Fruit fly (Drosophila melanogaster) whole organism, embryonic: ENCODE measurements around the gene Spn28Db.

Experiments used
- ATbp ChIP-seq: fragments of 200-800 bp; sonication (Bioruptor generic); optimal IDR thresholded peaks from 2 replicates; lab custom pipeline; 2017; ENCODE audit warnings: missing biosample characterization, mild to moderate bottlenecking, missing genetic modification characterization, missing genetic modification reagents
- Ada2b ChIP-seq: fragments of 200-800 bp; sonication (Bioruptor generic); IDR thresholded peaks from 2 replicates; pipeline ENCODE4 v1.3.6; 2022; ENCODE audit warnings: missing biosample characterization, missing genetic modification characterization
- CG10274 ChIP-seq: fragments of 200-800 bp; sonication (Bioruptor generic); optimal IDR thresholded peaks from 3 replicates; lab custom pipeline; 2017; ENCODE audit warnings: missing biosample characterization, mild to moderate bottlenecking, missing genetic modification characterization
- CG10979 ChIP-seq: fragments of 200-800 bp; sonication (Bioruptor generic); optimal IDR thresholded peaks from 2 replicates; lab custom pipeline; 2018; ENCODE audit warnings: missing biosample characterization, mild to moderate bottlenecking, missing genetic modification characterization, moderate library complexity
- CG11695 ChIP-seq: fragments of 200-800 bp; sonication (Bioruptor generic); IDR thresholded peaks from 3 replicates; pipeline ENCODE4 v1.3.6; 2022; ENCODE audit warnings: missing biosample characterization, missing genetic modification characterization
- CG12104 ChIP-seq: fragments of 200-800 bp; sonication (Bioruptor generic); optimal IDR thresholded peaks from 3 replicates; lab custom pipeline; 2016; ENCODE audit warnings: missing biosample characterization, missing genetic modification characterization
- CG12744 ChIP-seq: fragments of 200-800 bp; sonication (Bioruptor generic); optimal IDR thresholded peaks from 2 replicates; lab custom pipeline; 2016; ENCODE audit warnings: missing biosample characterization, missing genetic modification characterization
- CG13287 ChIP-seq: fragments of 200-800 bp; sonication (Bioruptor generic); IDR thresholded peaks from 2 replicates; pipeline ENCODE4 v1.3.6; 2022; ENCODE audit warnings: missing biosample characterization, missing genetic modification characterization; ENCODE audit not compliant: partially characterized antibody
- CG13424 ChIP-seq: fragments of 200-800 bp; sonication (Bioruptor generic); optimal IDR thresholded peaks from 2 replicates; lab custom pipeline; 2019; ENCODE audit warnings: missing biosample characterization, mild to moderate bottlenecking, missing genetic modification characterization, moderate library complexity
- CG13624 ChIP-seq: fragments of 200-800 bp; sonication (Bioruptor generic); optimal IDR thresholded peaks from 2 replicates; lab custom pipeline; 2016; ENCODE audit warnings: missing biosample characterization, missing genetic modification characterization
- CG14860 ChIP-seq: fragments of 200-800 bp; sonication (Bioruptor generic); IDR thresholded peaks from 3 replicates; pipeline ENCODE4 v1.3.6; 2022; ENCODE audit warnings: missing biosample characterization, missing genetic modification characterization; ENCODE audit not compliant: partially characterized antibody
- CG17359 ChIP-seq: fragments of 200-800 bp; sonication (Bioruptor generic); optimal IDR thresholded peaks from 3 replicates; lab custom pipeline; 2018; ENCODE audit warnings: missing biosample characterization, mild to moderate bottlenecking, missing genetic modification characterization, moderate library complexity
- CG17612 ChIP-seq: fragments of 200-800 bp; sonication (Bioruptor generic); IDR thresholded peaks from 2 replicates; pipeline ENCODE4 v1.3.6; 2022; ENCODE audit warnings: missing biosample characterization, missing genetic modification characterization
- CG18599 ChIP-seq: fragments of 200-800 bp; sonication (Bioruptor generic); optimal IDR thresholded peaks from 3 replicates; lab custom pipeline; 2017; ENCODE audit warnings: missing biosample characterization, missing genetic modification characterization, mild to moderate bottlenecking, moderate library complexity, missing genetic modification reagents
- CG2202 ChIP-seq: fragments of 200-800 bp; sonication (Bioruptor generic); optimal IDR thresholded peaks from 2 replicates; lab custom pipeline; 2018; ENCODE audit warnings: missing biosample characterization, mild to moderate bottlenecking, missing genetic modification characterization
- CG30403 ChIP-seq: fragments of 200-800 bp; sonication (Bioruptor generic); optimal IDR thresholded peaks from 3 replicates; lab custom pipeline; 2016; ENCODE audit warnings: missing biosample characterization, missing genetic modification characterization
- CG3407 ChIP-seq: fragments of 200-800 bp; sonication (Bioruptor generic); optimal IDR thresholded peaks from 2 replicates; lab custom pipeline; 2018; ENCODE audit warnings: missing biosample characterization, mild to moderate bottlenecking, missing genetic modification characterization
- CG7839 ChIP-seq: fragments of 200-800 bp; sonication (Bioruptor generic); optimal IDR thresholded peaks from 3 replicates; lab custom pipeline; 2018; ENCODE audit warnings: missing biosample characterization, mild to moderate bottlenecking, missing genetic modification characterization, moderate library complexity
- CG9817 ChIP-seq: fragments of 200-800 bp; sonication (Bioruptor generic); optimal IDR thresholded peaks from 2 replicates; lab custom pipeline; 2018; ENCODE audit warnings: missing biosample characterization, mild to moderate bottlenecking, missing genetic modification characterization, moderate library complexity
- Dad ChIP-seq: fragments of 200-800 bp; sonication (Bioruptor generic); optimal IDR thresholded peaks from 3 replicates; lab custom pipeline; 2016; ENCODE audit warnings: missing biosample characterization, missing genetic modification characterization
- Doc2 ChIP-seq: fragments of 200-800 bp; sonication (Bioruptor generic); IDR thresholded peaks from 2 replicates; pipeline ENCODE4 v1.3.6; 2022; ENCODE audit warnings: missing biosample characterization, missing genetic modification characterization
- Gug ChIP-seq: fragments of 200-800 bp; sonication (Bioruptor generic); IDR thresholded peaks from 4 replicates; pipeline ENCODE4 v1.3.6; 2022; ENCODE audit warnings: missing biosample characterization, missing genetic modification characterization
- Hey ChIP-seq: fragments of 200-800 bp; sonication (Bioruptor generic); optimal IDR thresholded peaks from 3 replicates; lab custom pipeline; 2018; ENCODE audit warnings: missing biosample characterization, mild to moderate bottlenecking, missing genetic modification characterization
- Meics ChIP-seq: fragments of 200-800 bp; sonication (Bioruptor generic); optimal IDR thresholded peaks from 2 replicates; lab custom pipeline; 2017; ENCODE audit warnings: missing biosample characterization, mild to moderate bottlenecking, missing genetic modification characterization
- Side ChIP-seq: fragments of 200-800 bp; sonication (Bioruptor generic); optimal IDR thresholded peaks from 2 replicates; lab custom pipeline; 2016; ENCODE audit warnings: missing biosample characterization, missing genetic modification characterization
- Six4 ChIP-seq: fragments of 200-800 bp; sonication (Bioruptor generic); optimal IDR thresholded peaks from 2 replicates; lab custom pipeline; 2016; ENCODE audit warnings: missing biosample characterization, missing genetic modification characterization
- Spps ChIP-seq: fragments of 200-800 bp; sonication (Bioruptor generic); optimal IDR thresholded peaks from 2 replicates; lab custom pipeline; 2018; ENCODE audit warnings: missing biosample characterization, mild to moderate bottlenecking, missing genetic modification characterization
- Sry-β ChIP-seq: fragments of 200-800 bp; sonication (Bioruptor generic); optimal IDR thresholded peaks from 2 replicates; lab custom pipeline; 2018; ENCODE audit warnings: missing biosample characterization, mild to moderate bottlenecking, missing genetic modification characterization, moderate library complexity
- Tbp ChIP-seq: fragments of >200 bp; optimal IDR thresholded peaks from 2 replicates; lab custom pipeline; 2018; ENCODE audit warnings: missing biosample characterization, missing genetic modification characterization
- Trl ChIP-seq, 3 experiments: fragments of >200 bp in 2 of 3; fragments of 200-800 bp in 1 of 3; sonication (Bioruptor generic) in 1 of 3; optimal IDR thresholded peaks; 2 replicates in 1 of 3; 3 replicates in 2 of 3; lab custom pipeline; 2016 to 2017; ENCODE audit warnings: missing biosample characterization in 1 of 3, missing genetic modification characterization in 1 of 3
- YL-1 ChIP-seq: fragments of 200-800 bp; sonication (Bioruptor generic); optimal IDR thresholded peaks from 3 replicates; lab custom pipeline; 2017; ENCODE audit warnings: missing biosample characterization, mild to moderate bottlenecking, missing genetic modification characterization
- bigmax ChIP-seq: fragments of 200-800 bp; sonication (Bioruptor generic); optimal IDR thresholded peaks from 2 replicates; lab custom pipeline; 2018; ENCODE audit warnings: missing biosample characterization, mild to moderate bottlenecking, missing genetic modification characterization
- br ChIP-seq: fragments of >200 bp; optimal IDR thresholded peaks from 2 replicates; lab custom pipeline; 2017
- btn ChIP-seq: fragments of 200-800 bp; sonication (Bioruptor generic); optimal IDR thresholded peaks from 2 replicates; lab custom pipeline; 2016; ENCODE audit warnings: missing biosample characterization, missing genetic modification characterization
- chm ChIP-seq: fragments of 200-800 bp; sonication (Bioruptor generic); IDR thresholded peaks from 2 replicates; pipeline ENCODE4 v1.3.6; 2022; ENCODE audit warnings: missing biosample characterization, missing genetic modification characterization
- chn ChIP-seq: fragments of 200-800 bp; sonication (Bioruptor generic); optimal IDR thresholded peaks from 2 replicates; lab custom pipeline; 2016; ENCODE audit warnings: missing biosample characterization, missing genetic modification characterization
- en ChIP-seq: fragments of 200-800 bp; sonication (Bioruptor generic); optimal IDR thresholded peaks from 2 replicates; lab custom pipeline; 2016; ENCODE audit warnings: missing biosample characterization, missing genetic modification characterization
- gsb-n ChIP-seq: fragments of 200-800 bp; sonication (Bioruptor generic); optimal IDR thresholded peaks from 3 replicates; lab custom pipeline; 2018; ENCODE audit warnings: missing biosample characterization, mild to moderate bottlenecking, missing genetic modification characterization
- insv ChIP-seq, 2 experiments: fragments of 200-800 bp; sonication (Bioruptor generic); optimal IDR thresholded peaks; 3 replicates each; lab custom pipeline; 2016 to 2018; ENCODE audit warnings: missing biosample characterization in 2 of 2, missing genetic modification characterization in 2 of 2
- kay ChIP-seq: fragments of 200-800 bp; sonication (Bioruptor generic); optimal IDR thresholded peaks from 2 replicates; lab custom pipeline; 2016; ENCODE audit warnings: missing biosample characterization, missing genetic modification characterization
- onecut ChIP-seq: fragments of 200-800 bp; sonication (Bioruptor generic); IDR thresholded peaks from 2 replicates; pipeline ENCODE4 v1.3.6; 2022; ENCODE audit warnings: missing biosample characterization, missing genetic modification characterization
- p53 ChIP-seq: fragments of 200-800 bp; sonication (Bioruptor generic); optimal IDR thresholded peaks from 2 replicates; lab custom pipeline; 2016; ENCODE audit warnings: missing biosample characterization, missing genetic modification characterization
- prd ChIP-seq, 3 experiments: fragments of >200 bp in 2 of 3; fragments of 200-800 bp in 1 of 3; sonication (Bioruptor generic) in 1 of 3; optimal IDR thresholded peaks in 2 of 3; IDR thresholded peaks in 1 of 3; 2 replicates in 2 of 3; 3 replicates in 1 of 3; pipeline versions ENCODE4 v1.3.6 to Lab custom; 2017 to 2022; ENCODE audit warnings: missing biosample characterization in 1 of 3, missing genetic modification characterization in 1 of 3
- psq ChIP-seq: fragments of 200-800 bp; sonication (Bioruptor generic); optimal IDR thresholded peaks from 2 replicates; lab custom pipeline; 2017; ENCODE audit warnings: missing biosample characterization, missing genetic modification characterization
- pzg ChIP-seq: fragments of 200-800 bp; sonication (Bioruptor generic); optimal IDR thresholded peaks from 3 replicates; lab custom pipeline; 2018; ENCODE audit warnings: missing biosample characterization, mild to moderate bottlenecking, missing genetic modification characterization, moderate library complexity
- ranshi ChIP-seq: fragments of 200-800 bp; sonication (Bioruptor generic); IDR thresholded peaks from 2 replicates; pipeline ENCODE4 v1.3.6; 2022; ENCODE audit warnings: missing biosample characterization, missing genetic modification characterization
- sqz ChIP-seq: fragments of 200-800 bp; sonication (Bioruptor generic); optimal IDR thresholded peaks from 3 replicates; lab custom pipeline; 2018; ENCODE audit warnings: missing biosample characterization, mild to moderate bottlenecking, missing genetic modification characterization
- tin ChIP-seq: fragments of 200-800 bp; sonication (Bioruptor generic); optimal IDR thresholded peaks from 3 replicates; lab custom pipeline; 2016; ENCODE audit warnings: missing biosample characterization, missing genetic modification characterization
- tna ChIP-seq: fragments of 200-800 bp; sonication (Bioruptor generic); IDR thresholded peaks from 2 replicates; pipeline ENCODE4 v1.3.6; 2022; ENCODE audit warnings: missing biosample characterization, missing genetic modification characterization; ENCODE audit not compliant: partially characterized antibody
- tup ChIP-seq: fragments of 200-800 bp; sonication (Bioruptor generic); optimal IDR thresholded peaks from 2 replicates; lab custom pipeline; 2016; ENCODE audit warnings: missing biosample characterization, mild to moderate bottlenecking, missing genetic modification characterization, moderate library complexity

Spn28Db gene

DNA sequence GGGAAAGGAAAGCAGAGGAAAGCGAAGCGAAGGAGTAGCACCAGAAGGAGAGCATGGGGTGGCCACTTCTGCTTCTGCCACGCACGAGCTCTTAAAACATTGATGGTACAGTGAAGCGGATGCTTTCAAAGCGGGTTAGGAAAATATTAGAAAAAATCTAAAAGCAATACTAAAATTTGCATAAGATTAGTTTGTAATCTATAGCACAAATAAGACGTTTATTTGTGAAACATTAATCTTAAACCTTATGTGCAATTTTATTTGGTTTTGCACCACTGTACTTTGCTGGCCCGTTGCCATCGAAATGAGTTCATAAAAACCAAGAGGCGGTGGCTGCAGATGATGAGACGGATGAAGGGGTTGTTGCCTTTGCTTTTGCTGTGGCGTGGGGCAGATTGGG lies 34.9 kb upstream of the Spn28Db start (continued):
- TF ChIP-seq CG9817 (peak; percentile 87), Hey (peak; percentile 54), pzg (no peak), Trl (optimal IDR thresholded peaks at IDR 0.05; lab: Kevin White, UChicago) (no peak), Trl (GFP tag; optimal IDR thresholded peaks at IDR 0.05; lab: Kevin White, UChicago) (peak; percentile 88), kay (GFP tag; lab: Kevin White, UChicago) (peak; percentile 74), CG12104 (GFP tag; lab: Kevin White, UChicago) (peak; percentile 68), Six4 (peak; percentile 81), gsb-n (tag; lab: Kevin White, UChicago) (peak; percentile 83), CG13424 (tag; lab: Kevin White, UChicago) (peak; percentile 91), tin (GFP tag; lab: Kevin White, UChicago) (peak; percentile 88), btn (GFP tag; lab: Kevin White, UChicago) (peak; percentile 83), Gug (GFP tag; lab: Robert Waterston, UW) (peak; percentile 82), p53 (GFP tag; lab: Kevin White, UChicago) (peak; percentile 22), CG13287 (GFP tag; lab: Robert Waterston, UW) (peak; percentile 27; the same call in 1 of the 2 replicates), ATbp (peak; percentile 87), CG30403 (GFP tag; lab: Kevin White, UChicago) (peak; percentile 85), tna (no peak), onecut (peak; percentile 90), en (GFP tag; lab: Kevin White, UChicago) (peak; percentile 74), CG10274 (GFP tag; lab: Kevin White, UChicago) (peak; percentile 64), CG18599 (GFP tag; lab: Kevin White, UChicago) (peak; percentile 97), Sry-β (GFP tag; lab: Kevin White, UChicago) (peak; percentile 10), tup (GFP tag; lab: Kevin White, UChicago) (peak; percentile 65), Meics (GFP tag; lab: Kevin White, UChicago) (peak; percentile 88), CG11695 (GFP tag; lab: Robert Waterston, UW) (peak; percentile 91), ranshi (GFP tag; lab: Robert Waterston, UW) (peak; percentile 91), Ada2b (GFP tag; lab: Robert Waterston, UW) (peak; percentile 87), CG2202 (tag; lab: Kevin White, UChicago) (peak; percentile 51), Doc2 (GFP tag; lab: Robert Waterston, UW) (peak; percentile 74), Spps (peak; percentile 77), CG10979 (tag; lab: Kevin White, UChicago) (peak; percentile 88), insv (GFP tag; optimal IDR thresholded peaks at IDR 0.05; lab: Kevin White, UChicago) (no peak), bigmax (GFP tag; lab: Kevin White, UChicago) (no peak), YL-1 (GFP tag; lab: Kevin White, UChicago) (peak; percentile 21), Tbp (no peak), CG17359 (peak; percentile 95), CG17612 (GFP tag; lab: Robert Waterston, UW) (peak; percentile 70), CG12744 (peak; percentile 46), CG13624 (peak; percentile 89), CG3407 (peak; percentile 75), CG7839 (peak; percentile 94), sqz (peak; percentile 76), chn (peak; percentile 77), chm (GFP tag; lab: Robert Waterston, UW) (peak; percentile 83; the same call in 1 of the 2 replicates), psq (peak; percentile 46), Dad (peak; percentile 79), br (lab: Kevin White, UChicago) (no peak), CG14860 (GFP tag; lab: Robert Waterston, UW) (peak; percentile 41; the same call in 1 of the 3 replicates), Side (GFP tag; lab: Kevin White, UChicago) (peak; percentile 89), prd (optimal IDR thresholded peaks at IDR 0.05; lab: Kevin White, UChicago) (no peak), prd (GFP tag; IDR thresholded peaks at IDR 0.05; lab: Robert Waterston, UW) (peak; percentile 94)
